Worm (Caenorhabditis elegans) whole organism, L4 larva: ENCODE results near the gene F22E12.1.

Experiments used
- ama-1 ChIP-seq: fragments of 150-350 bp; optimal IDR thresholded peaks from 2 replicates; lab custom pipeline; 2014; ENCODE audit warnings: inconsistent platforms, mixed read lengths
- dve-1 ChIP-seq: sonication (generic microtip); optimal IDR thresholded peaks from 2 replicates; lab custom pipeline; 2017; ENCODE audit warnings: antibody characterized with exemption, mild to moderate bottlenecking, missing genetic modification characterization, missing compliant biosample characterization; ENCODE audit not compliant: insufficient read depth
- hlh-30 ChIP-seq: sonication (generic microtip); optimal IDR thresholded peaks from 2 replicates; lab custom pipeline; 2017; ENCODE audit warnings: antibody characterized with exemption, mild to moderate bottlenecking, missing genetic modification characterization, missing compliant biosample characterization; ENCODE audit not compliant: insufficient read depth
- mep-1 ChIP-seq: fragments of 150-350 bp; sonication (generic microtip); optimal IDR thresholded peaks from 3 replicates; lab custom pipeline; 2014; ENCODE audit warnings: missing biosample characterization, missing genetic modification characterization
- mxl-2 ChIP-seq: fragments of 200-800 bp; sonication (Bioruptor generic); conservative IDR thresholded peaks from 2 replicates; pipeline ENCODE4 v1.3.6; 2022; ENCODE audit warnings: missing genetic modification reagents, missing genetic modification characterization, missing compliant biosample characterization
- nhr-237 ChIP-seq: sonication (generic microtip); optimal IDR thresholded peaks from 2 replicates; lab custom pipeline; 2017; ENCODE audit warnings: missing biosample characterization, missing genetic modification characterization
- snpc-4 ChIP-seq: fragments of 150-350 bp; optimal IDR thresholded peaks from 2 replicates; lab custom pipeline; 2014; ENCODE audit warnings: missing biosample characterization, missing genetic modification characterization

DNA sequence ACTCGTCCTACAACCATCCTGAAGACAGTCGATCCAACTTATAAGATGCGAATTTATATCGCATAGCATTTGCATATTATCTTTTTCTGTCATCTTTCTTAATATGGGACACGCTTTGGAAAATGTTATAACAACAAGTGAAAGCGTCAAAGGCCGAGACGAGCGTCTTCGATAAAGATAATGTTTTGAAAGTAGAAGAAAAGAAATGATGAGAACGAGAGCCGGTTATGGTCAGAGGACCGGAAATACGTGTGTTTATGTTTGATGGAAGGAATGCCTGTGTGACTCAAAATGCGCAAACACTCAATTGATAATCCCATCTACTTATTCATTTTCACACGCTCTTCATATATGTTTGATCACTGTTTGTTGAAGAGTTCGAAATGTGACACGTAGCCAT, 45.9 kb upstream of the F22E12.1 start, which contains the start of gene C35A5.11:
- no peak for TF ChIP-seq mxl-2 (GFP tag; lab: Robert Waterston, UW)
- no peak for TF ChIP-seq ama-1 (lab: Kevin White, UChicago)
- TF ChIP-seq nhr-237 (tag; lab: Kevin White, UChicago), result no peak
- TF ChIP-seq snpc-4 (tag; lab: Kevin White, UChicago), result no peak
- TF ChIP-seq dve-1 (tag; lab: Kevin White, UChicago), result no peak
- no peak for TF ChIP-seq hlh-30 (tag; lab: Kevin White, UChicago)
- no peak for TF ChIP-seq mep-1 (tag; lab: Kevin White, UChicago)
